Worm (Caenorhabditis elegans) whole organism, L3 larva: ENCODE measurements around the gene bath-27.

Experiments
- egl-5 ChIP-seq: fragments of 150-350 bp; optimal IDR thresholded peaks from 2 replicates; lab custom pipeline; 2017; ENCODE audit warnings: missing biosample characterization, missing genetic modification reagents, missing genetic modification characterization, inconsistent platforms
- elt-3 ChIP-seq, 3 experiments: fragments of 150-350 bp in 1 of 3; sonication (generic microtip) in 2 of 3; optimal IDR thresholded peaks; 2 replicates in 2 of 3; 4 replicates in 1 of 3; lab custom pipeline; 2014 to 2017; ENCODE audit warnings: missing biosample characterization in 3 of 3, missing genetic modification characterization in 3 of 3
- eor-1 ChIP-seq, 2 experiments: fragments of 150-350 bp; optimal IDR thresholded peaks; 2 replicates each; lab custom pipeline; 2014 to 2018; ENCODE audit warnings: missing biosample characterization in 2 of 2, missing genetic modification characterization in 2 of 2
- fkh-10 ChIP-seq: sonication (generic microtip); optimal IDR thresholded peaks from 2 replicates; lab custom pipeline; 2017; ENCODE audit warnings: missing biosample characterization, missing genetic modification reagents, missing genetic modification characterization
- nhr-12 ChIP-seq: fragments of 150-350 bp; optimal IDR thresholded peaks from 2 replicates; lab custom pipeline; 2014; ENCODE audit warnings: missing biosample characterization, missing genetic modification characterization
- snpc-4 ChIP-seq: fragments of 150-350 bp; optimal IDR thresholded peaks from 2 replicates; lab custom pipeline; 2014; ENCODE audit warnings: missing biosample characterization, missing genetic modification characterization
- unc-62 ChIP-seq: fragments of 150-350 bp; sonication (generic microtip); optimal IDR thresholded peaks from 4 replicates; lab custom pipeline; 2014; ENCODE audit warnings: missing biosample characterization, missing genetic modification reagents, missing genetic modification characterization

bath-27 gene

DNA sequence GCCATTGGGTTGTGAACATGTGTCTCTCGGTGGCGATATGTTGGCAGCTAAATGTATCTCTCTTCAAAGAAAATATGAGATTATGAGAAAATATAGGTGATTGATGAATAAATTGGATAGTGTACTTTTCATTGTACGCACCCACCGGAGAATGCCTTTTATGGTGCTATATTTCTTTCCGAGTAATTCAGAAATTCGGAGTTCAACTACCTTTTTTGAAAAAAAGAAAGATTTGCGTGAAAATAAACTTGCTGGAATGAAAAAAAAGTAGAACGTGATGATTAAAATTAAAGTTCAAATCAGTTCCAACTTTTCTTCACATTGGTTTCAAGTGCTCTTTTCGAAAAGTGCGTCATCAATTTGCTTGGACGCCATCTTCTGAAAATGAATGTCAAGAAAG is 44.6 kb downstream of the bath-27 start, which contains the start of gene nep-8:
nep-8 (plus strand) TSS at position 301 of the 400 bp plus-strand sequence.
- TF ChIP-seq nhr-12 (tag; lab: Kevin White, UChicago) (no peak), egl-5 (tag; lab: Kevin White, UChicago) (no peak), fkh-10 (GFP tag; lab: Kevin White, UChicago) (no peak), elt-3 (tag; optimal IDR thresholded peaks at IDR 0.05; lab: Kevin White, UChicago) (no peak), unc-62 (GFP tag; lab: Kevin White, UChicago) (no peak), eor-1 (tag; optimal IDR thresholded peaks at IDR 0.05; lab: Kevin White, UChicago) (no peak), snpc-4 (tag; lab: Kevin White, UChicago) (no peak)
- TF ChIP-seq, all 47 proteins: peak for 0
